Fruit fly (Drosophila melanogaster): ENCODE results near the gene CG45101.
A peak's percentile ranks its signal among the peaks of the same experiment; 100 is the strongest.

The CG45101 gene

dm6 chr3L:11093046-11093520, 28.3 kb downstream of the CG45101 start, which contains the start of gene JIL-1 (continued):
- TF ChIP-seq ATbp (GFP tag; optimal IDR thresholded peaks at IDR 0.05) (no peak), CG5953 (GFP tag; IDR thresholded peaks at IDR 0.05) (peak; percentile 56), tna (GFP tag; IDR thresholded peaks at IDR 0.05; ENCODE audit: partially characterized antibody) (peak; percentile 73), CG18599 (GFP tag; optimal IDR thresholded peaks at IDR 0.05) (peak; percentile 72), eve (GFP tag; optimal IDR thresholded peaks at IDR 0.05) (peak in 1 of 2 experiments; percentile 46), Drgx (GFP tag; IDR thresholded peaks at IDR 0.05) (peak; percentile 24; the same call in 1 of the 2 replicates), Ada2b (GFP tag; IDR thresholded peaks at IDR 0.05) (peak; percentile 66), CG17802 (tag; optimal IDR thresholded peaks at IDR 0.05) (peak; percentile 36), cas (GFP tag; IDR thresholded peaks at IDR 0.05) (peak; percentile 57), Gsc (GFP tag; IDR thresholded peaks at IDR 0.05) (no peak), CG15696 (tag; optimal IDR thresholded peaks at IDR 0.05) (peak; percentile 18), CG8388 (GFP tag; optimal IDR thresholded peaks at IDR 0.05) (peak; percentile 2), CG17568 (GFP tag; optimal IDR thresholded peaks at IDR 0.05) (peak; percentile 25), toy (GFP tag; IDR thresholded peaks at IDR 0.05) (peak; percentile 43; the same call in 1 of the 2 replicates), CG3995 (GFP tag; optimal IDR thresholded peaks at IDR 0.05) (peak; percentile 41), NK7.1 (GFP tag; optimal IDR thresholded peaks at IDR 0.05) (no peak), BEAF-32 (GFP tag; optimal IDR thresholded peaks at IDR 0.05) (peak; percentile 89), CG12299 (tag; optimal IDR thresholded peaks at IDR 0.05) (no peak), oc (tag; optimal IDR thresholded peaks at IDR 0.05) (peak; percentile 17), CG1792 (GFP tag; optimal IDR thresholded peaks at IDR 0.05) (peak; percentile 4), mam (GFP tag; optimal IDR thresholded peaks at IDR 0.05) (peak; percentile 64), CG1832 (GFP tag; optimal IDR thresholded peaks at IDR 0.05) (no peak), Eip74EF (GFP tag; optimal IDR thresholded peaks at IDR 0.05) (no peak), CG6654 (GFP tag; optimal IDR thresholded peaks at IDR 0.05) (no peak), CG13123 (GFP tag; optimal IDR thresholded peaks at IDR 0.05) (peak; percentile 39), CG2678 (tag; optimal IDR thresholded peaks at IDR 0.05) (peak; percentile 56), gce (GFP tag; IDR thresholded peaks at IDR 0.05) (no peak), sens (GFP tag) (peak; percentile 84), CG7556 (GFP tag; optimal IDR thresholded peaks at IDR 0.05) (peak; percentile 27), CG11093 (GFP tag; IDR thresholded peaks at IDR 0.05) (peak; percentile 59; the same call in 1 of the 3 replicates), nerfin-2 (GFP tag; IDR thresholded peaks at IDR 0.05; ENCODE audit: partially characterized antibody) (peak; percentile 80), dpn (GFP tag; optimal IDR thresholded peaks at IDR 0.05) (peak; percentile 58 to 60), CG16779 (GFP tag; IDR thresholded peaks at IDR 0.05) (peak; percentile 72; the same call in 1 of the 2 replicates), Dad (GFP tag; optimal IDR thresholded peaks at IDR 0.05) (peak; percentile 69), gcm2 (GFP tag; optimal IDR thresholded peaks at IDR 0.05) (no peak), Spps (tag; optimal IDR thresholded peaks at IDR 0.05) (no peak), D19A (tag; optimal IDR thresholded peaks at IDR 0.05) (no peak), ro (GFP tag; IDR thresholded peaks at IDR 0.05) (no peak), al (GFP tag; IDR thresholded peaks at IDR 0.05) (peak; percentile 72), Oli (tag; optimal IDR thresholded peaks at IDR 0.05) (peak; percentile 35), bowl (GFP tag; IDR thresholded peaks at IDR 0.05) (no peak; the same call in 1 of the 2 replicates), Nf-YB (GFP tag; optimal IDR thresholded peaks at IDR 0.05) (no peak), CG10431 (GFP tag; optimal IDR thresholded peaks at IDR 0.05) (peak; percentile 4), nau (GFP tag; optimal IDR thresholded peaks at IDR 0.05) (no peak), lab (GFP tag; optimal IDR thresholded peaks at IDR 0.05) (peak; percentile 65), tgo (GFP tag; IDR thresholded peaks at IDR 0.05) (peak; percentile 76), sug (tag; optimal IDR thresholded peaks at IDR 0.05) (peak; percentile 67), Pdp1 (GFP tag; optimal IDR thresholded peaks at IDR 0.05) (peak; percentile 1 to 59), CG15601 (tag; optimal IDR thresholded peaks at IDR 0.05) (peak; percentile 39), croc (GFP tag; conservative IDR thresholded peaks at IDR 0.05) (peak; percentile 54; the same call in 2 of the 3 replicates)

Measured in whole organism, embryonic.